Worm (Caenorhabditis elegans): ENCODE measurements around the gene slfl-4.
"Not testable (repeated sequence)": the region's sequence is repeated elsewhere in the genome, so short reads cannot be mapped to it uniquely, and the experiment has no call there.

The slfl-4 gene

ce11 chrIV:5230530-5230929 lies 43.8 kb upstream of the slfl-4 start, which contains the start of gene thn-5:
thn-5 (plus strand) TSS chrIV:5230830.
- TF ChIP-seq B0336.3 (GFP tag; IDR thresholded peaks at IDR 0.05) (no peak), F10E7.11 (tag; optimal IDR thresholded peaks at IDR 0.05) (no peak), lir-1 (GFP tag; conservative IDR thresholded peaks at IDR 0.05) (no peak), egl-44 (GFP tag; IDR thresholded peaks at IDR 0.05) (no peak), egl-18 (GFP tag; IDR thresholded peaks at IDR 0.05) (no peak), F57A8.1 (GFP tag; optimal IDR thresholded peaks at IDR 0.05) (no peak), atf-7 (tag; optimal IDR thresholded peaks at IDR 0.05) (no peak), nhr-90 (tag; optimal IDR thresholded peaks at IDR 0.05) (no peak), nfya-1 (tag; optimal IDR thresholded peaks at IDR 0.05; ENCODE audit: borderline replicate concordance, insufficient read depth) (no peak), Y79H2A.3 (GFP tag; conservative IDR thresholded peaks at IDR 0.05) (no peak), efl-1 (GFP tag; optimal IDR thresholded peaks at IDR 0.05) (no peak), die-1 (tag; optimal IDR thresholded peaks at IDR 0.05) (no peak), ceh-27 (GFP tag; optimal IDR thresholded peaks at IDR 0.05) (no peak), hlh-26 (GFP tag; conservative IDR thresholded peaks at IDR 0.05) (no peak), ekl-4 (GFP tag; IDR thresholded peaks at IDR 0.05) (no peak), D2030.7 (GFP tag; IDR thresholded peaks at IDR 0.05) (no peak), hsf-1 (GFP tag; IDR thresholded peaks at IDR 0.05) (no peak), Y53G8AR.9 (GFP tag; conservative IDR thresholded peaks at IDR 0.05) (no peak)

- TF ChIP-seq attf-6 (GFP tag; IDR thresholded peaks at IDR 0.05); lsl-1 (GFP tag; optimal IDR thresholded peaks at IDR 0.05); D2030.7 (GFP tag; IDR thresholded peaks at IDR 0.05): not testable (repeated sequence)
Measured at ce11 chrIV:5254678-5255077, 19.7 kb upstream of the slfl-4 start, which contains the start of gene F36H12.10. F36H12.10 (minus strand) TSS chrIV:5254778.

ce11 chrIV:5256731-5257130 lies 17.6 kb upstream of the slfl-4 start, which contains the start of gene F36H12.9:
F36H12.9 (plus strand) TSS chrIV:5257031.
- TF ChIP-seq snpc-4 (GFP tag; optimal IDR thresholded peaks at IDR 0.05); snpc-4 (tag; optimal IDR thresholded peaks at IDR 0.05); B0336.3 (GFP tag; IDR thresholded peaks at IDR 0.05); lag-1 (GFP tag; IDR thresholded peaks at IDR 0.05): not testable (repeated sequence)

- TF ChIP-seq Y53F4B.3 (GFP tag; IDR thresholded peaks at IDR 0.05); lin-35 (GFP tag; optimal IDR thresholded peaks at IDR 0.05); rcor-1 (GFP tag; IDR thresholded peaks at IDR 0.05): not testable (repeated sequence)
Measured at ce11 chrIV:5258385-5258784, 15.9 kb upstream of the slfl-4 start, which contains the start of gene ttbk-2.1. ttbk-2.1 (plus strand) TSS chrIV:5258685.

- not testable (repeated sequence) for TF ChIP-seq chd-7 (tag; optimal IDR thresholded peaks at IDR 0.05); gei-17 (GFP tag; optimal IDR thresholded peaks at IDR 0.05); egrh-3 (GFP tag; IDR thresholded peaks at IDR 0.05)
Measured at ce11 chrIV:5260289-5260688, 14.0 kb upstream of the slfl-4 start, which contains the start of gene msp-19. msp-19 (plus strand) TSS chrIV:5260589.

ce11 chrIV:5261786-5262185 lies 12.5 kb upstream of the slfl-4 start:
- peak; percentile 46 for TF ChIP-seq snpc-1.1 (tag; optimal IDR thresholded peaks at IDR 0.05; ENCODE audit: insufficient read depth)
- peak; percentile 60 for TF ChIP-seq snpc-4 (GFP tag; optimal IDR thresholded peaks at IDR 0.05)
- peak; percentile 48 to 95 (median 90) for TF ChIP-seq snpc-4 (tag; optimal IDR thresholded peaks at IDR 0.05)
- TF ChIP-seq madf-3 (GFP tag; IDR thresholded peaks at IDR 0.05) = 0 out of 2 replicates have a peak, but pooled peaks have one; percentile 55
- TF ChIP-seq madf-6 (GFP tag; IDR thresholded peaks at IDR 0.05) = peak; percentile 81
- peak; percentile 68; the same call in 1 of the 2 replicates for TF ChIP-seq hsf-1 (GFP tag; IDR thresholded peaks at IDR 0.05)
- TF ChIP-seq ceh-100 (GFP tag; IDR thresholded peaks at IDR 0.05) = peak; percentile 39
- peak; percentile 82 for TF ChIP-seq Y56A3A.18 (GFP tag; IDR thresholded peaks at IDR 0.05)
- TF ChIP-seq F33H1.4 (GFP tag; IDR thresholded peaks at IDR 0.05) = peak; percentile 58
- TF ChIP-seq tbp1 (GFP tag; optimal IDR thresholded peaks at IDR 0.05) = peak; percentile 45
- TF ChIP-seq D2030.7 (GFP tag; IDR thresholded peaks at IDR 0.05) = peak; percentile 92
- TF ChIP-seq C17E4.6 (GFP tag; IDR thresholded peaks at IDR 0.05) = peak; percentile 58; the same call in 1 of the 2 replicates
- TF ChIP-seq Y53G8AR.9 (GFP tag; conservative IDR thresholded peaks at IDR 0.05) = 0 out of 2 replicates have a peak, but pooled peaks have one; percentile 57
- TF ChIP-seq hmg-20 (GFP tag; IDR thresholded peaks at IDR 0.05) = 0 out of 2 replicates have a peak, but pooled peaks have one; percentile 42
- 0 out of 2 replicates have a peak, but pooled peaks have one; percentile 43 for TF ChIP-seq dox-1 (GFP tag; IDR thresholded peaks at IDR 0.05)
